Fruit fly (Drosophila melanogaster) whole organism, embryonic: Measurements from ENCODE around the gene lectin-24Db.

Experiments
- Adf1 ChIP-seq: fragments of 200-800 bp; sonication (Bioruptor generic); IDR thresholded peaks from 2 replicates; pipeline ENCODE4 v1.3.6; 2022; ENCODE audit warnings: missing biosample characterization, missing genetic modification characterization
- CG11560 ChIP-seq: fragments of 200-800 bp; sonication (Bioruptor generic); IDR thresholded peaks from 3 replicates; pipeline ENCODE4 v1.3.6; 2022; ENCODE audit warnings: missing biosample characterization, missing genetic modification characterization
- CG12104 ChIP-seq: fragments of 200-800 bp; sonication (Bioruptor generic); optimal IDR thresholded peaks from 3 replicates; lab custom pipeline; 2016; ENCODE audit warnings: missing biosample characterization, missing genetic modification characterization
- CG12299 ChIP-seq: fragments of 200-800 bp; sonication (Bioruptor generic); optimal IDR thresholded peaks from 2 replicates; lab custom pipeline; 2018; ENCODE audit warnings: missing biosample characterization, mild to moderate bottlenecking, missing genetic modification characterization
- CG12769 ChIP-seq: fragments of 200-800 bp; sonication (Bioruptor generic); optimal IDR thresholded peaks from 2 replicates; lab custom pipeline; 2019; ENCODE audit warnings: missing biosample characterization, mild to moderate bottlenecking, missing genetic modification characterization, moderate library complexity
- CG13287 ChIP-seq: fragments of 200-800 bp; sonication (Bioruptor generic); IDR thresholded peaks from 2 replicates; pipeline ENCODE4 v1.3.6; 2022; ENCODE audit warnings: missing biosample characterization, missing genetic modification characterization; ENCODE audit not compliant: partially characterized antibody
- CG13894 ChIP-seq: fragments of 200-800 bp; sonication (Bioruptor generic); optimal IDR thresholded peaks from 3 replicates; lab custom pipeline; 2018; ENCODE audit warnings: missing biosample characterization, mild to moderate bottlenecking, missing genetic modification characterization, moderate library complexity
- CG15479 ChIP-seq: fragments of 200-800 bp; sonication (Bioruptor generic); optimal IDR thresholded peaks from 3 replicates; lab custom pipeline; 2019; ENCODE audit warnings: missing biosample characterization, mild to moderate bottlenecking, missing genetic modification characterization, moderate library complexity
- CG17361 ChIP-seq: fragments of 200-800 bp; sonication (Bioruptor generic); IDR thresholded peaks from 3 replicates; pipeline ENCODE4 v1.3.6; 2022; ENCODE audit warnings: missing biosample characterization, missing genetic modification characterization
- CG1792 ChIP-seq: fragments of 200-800 bp; sonication (Bioruptor generic); optimal IDR thresholded peaks from 2 replicates; lab custom pipeline; 2016; ENCODE audit warnings: missing biosample characterization, missing genetic modification characterization
- CG30403 ChIP-seq: fragments of 200-800 bp; sonication (Bioruptor generic); optimal IDR thresholded peaks from 3 replicates; lab custom pipeline; 2016; ENCODE audit warnings: missing biosample characterization, missing genetic modification characterization
- CG31388 ChIP-seq: fragments of 200-800 bp; sonication (Bioruptor generic); optimal IDR thresholded peaks from 2 replicates; lab custom pipeline; 2016; ENCODE audit warnings: missing biosample characterization, missing genetic modification characterization
- CG7357 ChIP-seq: fragments of 200-800 bp; sonication (Bioruptor generic); IDR thresholded peaks from 3 replicates; pipeline ENCODE4 v1.3.6; 2022; ENCODE audit warnings: missing biosample characterization, missing genetic modification characterization
- CG7556 ChIP-seq: fragments of 200-800 bp; sonication (Bioruptor generic); optimal IDR thresholded peaks from 2 replicates; lab custom pipeline; 2017; ENCODE audit warnings: missing biosample characterization, mild to moderate bottlenecking, missing genetic modification characterization
- CG8765 ChIP-seq: fragments of 200-800 bp; sonication (Bioruptor generic); IDR thresholded peaks from 2 replicates; pipeline ENCODE4 v1.3.6; 2022; ENCODE audit warnings: missing biosample characterization, missing genetic modification characterization
- CrebB ChIP-seq: fragments of 200-800 bp; sonication (Bioruptor generic); optimal IDR thresholded peaks from 3 replicates; lab custom pipeline; 2018; ENCODE audit warnings: missing biosample characterization, mild to moderate bottlenecking, missing genetic modification characterization
- Deaf1 ChIP-seq: fragments of 200-800 bp; optimal IDR thresholded peaks from 3 replicates; lab custom pipeline; 2019; ENCODE audit warnings: missing biosample characterization, mild to moderate bottlenecking, missing genetic modification characterization, moderate library complexity
- E2f1 ChIP-seq: fragments of 200-800 bp; sonication (Bioruptor generic); IDR thresholded peaks from 2 replicates; pipeline ENCODE4 v1.3.6; 2022; ENCODE audit warnings: missing biosample characterization, missing genetic modification characterization
- Elba2 ChIP-seq: fragments of 200-800 bp; sonication (Bioruptor generic); optimal IDR thresholded peaks from 3 replicates; lab custom pipeline; 2016; ENCODE audit warnings: missing biosample characterization, missing genetic modification characterization
- Ets97D ChIP-seq: fragments of 200-800 bp; sonication (Bioruptor generic); optimal IDR thresholded peaks from 3 replicates; lab custom pipeline; 2016; ENCODE audit warnings: missing biosample characterization, missing genetic modification characterization
- Fer1 ChIP-seq: fragments of 200-800 bp; sonication (Bioruptor generic); optimal IDR thresholded peaks from 2 replicates; lab custom pipeline; 2017; ENCODE audit warnings: missing biosample characterization, mild to moderate bottlenecking, missing genetic modification characterization
- HLH3B ChIP-seq: fragments of 200-800 bp; sonication (Bioruptor generic); IDR thresholded peaks from 2 replicates; pipeline ENCODE4 v1.3.6; 2022; ENCODE audit warnings: missing biosample characterization, missing genetic modification characterization
- HLHmδ ChIP-seq: fragments of 200-800 bp; sonication (Bioruptor generic); optimal IDR thresholded peaks from 2 replicates; lab custom pipeline; 2018; ENCODE audit warnings: missing biosample characterization, mild to moderate bottlenecking, missing genetic modification characterization, moderate library complexity
- HmgD ChIP-seq: fragments of 200-800 bp; sonication (Bioruptor generic); optimal IDR thresholded peaks from 3 replicates; lab custom pipeline; 2016; ENCODE audit warnings: missing biosample characterization, missing genetic modification characterization
- HmgZ ChIP-seq: fragments of 200-800 bp; sonication (Bioruptor generic); optimal IDR thresholded peaks from 2 replicates; lab custom pipeline; 2018; ENCODE audit warnings: missing biosample characterization, mild to moderate bottlenecking, missing genetic modification characterization
- Jarid2 ChIP-seq: fragments of 200-800 bp; sonication (Bioruptor generic); optimal IDR thresholded peaks from 3 replicates; lab custom pipeline; 2017; ENCODE audit warnings: mild to moderate bottlenecking, missing biosample characterization, missing genetic modification reagents, missing genetic modification characterization
- Lhr ChIP-seq: fragments of 200-800 bp; sonication (Bioruptor generic); optimal IDR thresholded peaks from 3 replicates; lab custom pipeline; 2017; ENCODE audit warnings: mild to moderate bottlenecking, missing biosample characterization, missing genetic modification reagents, missing genetic modification characterization
- MBD-R2 ChIP-seq: fragments of 200-800 bp; sonication (Bioruptor generic); IDR thresholded peaks from 2 replicates; pipeline ENCODE4 v1.3.6; 2022; ENCODE audit warnings: missing biosample characterization, missing genetic modification characterization
- Oli ChIP-seq: fragments of 200-800 bp; sonication (Bioruptor generic); optimal IDR thresholded peaks from 2 replicates; lab custom pipeline; 2018; ENCODE audit warnings: missing biosample characterization, mild to moderate bottlenecking, missing genetic modification characterization, moderate library complexity
- Trl ChIP-seq, 3 experiments: fragments of >200 bp in 2 of 3; fragments of 200-800 bp in 1 of 3; sonication (Bioruptor generic) in 1 of 3; optimal IDR thresholded peaks; 2 replicates in 1 of 3; 3 replicates in 2 of 3; lab custom pipeline; 2016 to 2017; ENCODE audit warnings: missing biosample characterization in 1 of 3, missing genetic modification characterization in 1 of 3
- ara ChIP-seq: fragments of 200-800 bp; sonication (Bioruptor generic); IDR thresholded peaks from 2 replicates; pipeline ENCODE4 v1.3.6; 2022; ENCODE audit warnings: missing biosample characterization, missing genetic modification characterization
- bsh ChIP-seq, 2 experiments: fragments of 200-800 bp; sonication (Bioruptor generic); optimal IDR thresholded peaks; 2 replicates each; lab custom pipeline; 2017 to 2018; ENCODE audit warnings: mild to moderate bottlenecking in 2 of 2, missing biosample characterization in 2 of 2, missing genetic modification characterization in 2 of 2, moderate library complexity in 1 of 2
- chinmo ChIP-seq: fragments of 200-800 bp; sonication (Bioruptor generic); IDR thresholded peaks from 4 replicates; pipeline ENCODE4 v1.3.6; 2022; ENCODE audit warnings: missing biosample characterization, missing genetic modification characterization; ENCODE audit not compliant: partially characterized antibody
- danr ChIP-seq: fragments of 200-800 bp; sonication (Bioruptor generic); IDR thresholded peaks from 2 replicates; pipeline ENCODE4 v1.3.6; 2022; ENCODE audit warnings: missing biosample characterization, missing genetic modification characterization
- dmrt11E ChIP-seq: fragments of 200-800 bp; sonication (Bioruptor generic); optimal IDR thresholded peaks from 3 replicates; lab custom pipeline; 2018; ENCODE audit warnings: missing biosample characterization, mild to moderate bottlenecking, missing genetic modification characterization, moderate library complexity
- ems ChIP-seq: fragments of 200-800 bp; sonication (Bioruptor generic); optimal IDR thresholded peaks from 3 replicates; lab custom pipeline; 2016; ENCODE audit warnings: missing biosample characterization, missing genetic modification characterization
- esg ChIP-seq: fragments of 200-800 bp; sonication (Bioruptor generic); conservative IDR thresholded peaks from 2 replicates; pipeline ENCODE4 v1.3.6; 2022; ENCODE audit warnings: missing biosample characterization, missing genetic modification characterization
- fu2 ChIP-seq: fragments of 200-800 bp; sonication (Bioruptor generic); optimal IDR thresholded peaks from 2 replicates; lab custom pipeline; 2016; ENCODE audit warnings: missing biosample characterization, missing genetic modification characterization
- gce ChIP-seq: fragments of 200-800 bp; sonication (Bioruptor generic); IDR thresholded peaks from 3 replicates; pipeline ENCODE4 v1.3.6; 2022; ENCODE audit warnings: missing biosample characterization, missing genetic modification characterization
- hb ChIP-seq: fragments of 200-800 bp; sonication (Bioruptor generic); IDR thresholded peaks from 3 replicates; pipeline ENCODE4 v1.3.6; 2022; ENCODE audit warnings: missing biosample characterization, missing genetic modification characterization; ENCODE audit not compliant: partially characterized antibody
- hkb ChIP-seq, 2 experiments: fragments of 200-800 bp in 1 of 2; fragments of >200 bp in 1 of 2; sonication (Bioruptor generic) in 1 of 2; IDR thresholded peaks in 1 of 2; optimal IDR thresholded peaks in 1 of 2; 2 replicates each; pipeline versions ENCODE4 v1.3.6 to Lab custom; 2017 to 2022; ENCODE audit warnings: missing biosample characterization in 1 of 2, missing genetic modification characterization in 1 of 2
- hth ChIP-seq: fragments of >200 bp; optimal IDR thresholded peaks from 2 replicates; lab custom pipeline; 2017; ENCODE audit warnings: inconsistent platforms
- lmd ChIP-seq: fragments of 200-800 bp; sonication (Bioruptor generic); IDR thresholded peaks from 2 replicates; pipeline ENCODE4 v1.3.6; 2022; ENCODE audit warnings: missing biosample characterization, missing genetic modification characterization
- pros ChIP-seq: fragments of 200-800 bp; sonication (Bioruptor generic); optimal IDR thresholded peaks from 3 replicates; lab custom pipeline; 2019; ENCODE audit warnings: missing biosample characterization, mild to moderate bottlenecking, missing genetic modification characterization, moderate library complexity
- sna ChIP-seq: fragments of 200-800 bp; sonication (Bioruptor generic); IDR thresholded peaks from 2 replicates; pipeline ENCODE4 v1.3.6; 2022; ENCODE audit warnings: missing biosample characterization, missing genetic modification characterization; ENCODE audit not compliant: partially characterized antibody
- so ChIP-seq: fragments of 200-800 bp; sonication (Bioruptor generic); IDR thresholded peaks from 3 replicates; pipeline ENCODE4 v1.3.6; 2022; ENCODE audit warnings: missing biosample characterization, missing genetic modification characterization
- sqz ChIP-seq: fragments of 200-800 bp; sonication (Bioruptor generic); optimal IDR thresholded peaks from 3 replicates; lab custom pipeline; 2018; ENCODE audit warnings: missing biosample characterization, mild to moderate bottlenecking, missing genetic modification characterization
- vvl ChIP-seq: fragments of 200-800 bp; sonication (Bioruptor generic); IDR thresholded peaks from 2 replicates; pipeline ENCODE4 v1.3.6; 2022; ENCODE audit warnings: missing biosample characterization, missing genetic modification characterization
- wdn ChIP-seq: fragments of 200-800 bp; sonication (Bioruptor generic); IDR thresholded peaks from 2 replicates; pipeline ENCODE4 v1.3.6; 2022; ENCODE audit warnings: missing biosample characterization, missing genetic modification characterization
- z ChIP-seq: fragments of 200-800 bp; sonication (Bioruptor generic); IDR thresholded peaks from 3 replicates; pipeline ENCODE4 v1.3.6; 2022; ENCODE audit warnings: missing biosample characterization, missing genetic modification characterization

lectin-24Db gene

DNA sequence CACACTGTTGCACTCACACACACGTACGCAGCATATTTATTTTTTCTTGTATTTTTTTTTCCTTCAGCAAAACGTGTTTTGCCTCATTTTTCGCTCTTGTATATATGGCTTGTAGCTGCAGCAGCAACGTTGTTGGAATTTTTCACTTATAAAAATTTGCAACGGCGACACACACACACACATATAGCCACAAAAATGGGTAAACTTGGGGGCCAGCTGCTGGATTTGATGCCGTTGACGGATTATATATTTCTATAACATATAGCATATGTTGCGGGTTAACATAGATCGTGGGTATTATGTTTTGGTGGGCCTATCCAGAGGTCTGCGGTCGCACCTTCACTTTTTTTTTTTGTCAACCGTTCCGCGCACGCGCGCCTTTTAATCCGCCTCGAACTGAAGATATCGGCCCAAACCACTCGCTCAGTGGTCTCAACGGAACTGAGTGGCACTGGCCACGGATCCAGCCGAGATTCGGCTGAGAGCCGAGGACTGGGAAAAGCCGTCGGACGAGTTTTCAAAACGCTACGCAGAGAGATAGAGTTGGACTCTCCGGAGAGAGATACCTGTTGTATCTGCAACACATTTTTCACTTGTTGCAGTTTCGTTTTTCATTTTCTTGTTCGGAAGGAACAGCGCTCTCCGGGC is 33.6 kb downstream of the lectin-24Db start, which contains the start of gene ft (continued):
- TF ChIP-seq hth (lab: Kevin White, UChicago): no peak
- TF ChIP-seq HmgD (GFP tag; lab: Kevin White, UChicago): no peak
- peak; percentile 84 for TF ChIP-seq sqz
- no peak for TF ChIP-seq lmd
- no peak for TF ChIP-seq Elba2 (GFP tag; lab: Kevin White, UChicago)
- no peak for TF ChIP-seq esg (GFP tag; lab: Robert Waterston, UW)
- 0 out of 3 replicates have a peak, but pooled peaks have one; percentile 43 for TF ChIP-seq gce (GFP tag; lab: Robert Waterston, UW)
- TF ChIP-seq HLHmδ: peak; percentile 5
- no peak for TF ChIP-seq CG11560
- TF ChIP-seq Adf1 (GFP tag; lab: Robert Waterston, UW): no peak
- no peak for TF ChIP-seq pros (GFP tag; lab: Kevin White, UChicago)
- TF ChIP-seq CrebB (tag; lab: Kevin White, UChicago): no peak
- TF ChIP-seq chinmo (GFP tag; lab: Robert Waterston, UW): peak; percentile 58; the same call in 1 of the 4 replicates
- TF ChIP-seq CG13894 (tag; lab: Kevin White, UChicago): peak; percentile 35
- peak; percentile 45 for TF ChIP-seq Jarid2 (GFP tag; lab: Kevin White, UChicago)
- TF ChIP-seq CG13287 (GFP tag; lab: Robert Waterston, UW): no peak
- no peak for TF ChIP-seq CG7357
- TF ChIP-seq vvl (GFP tag; lab: Robert Waterston, UW): peak; percentile 46
- peak; percentile 86 for TF ChIP-seq z (GFP tag; lab: Robert Waterston, UW)
- TF ChIP-seq CG7556 (GFP tag; lab: Kevin White, UChicago): no peak
- no peak for TF ChIP-seq Ets97D (GFP tag; lab: Kevin White, UChicago)
- TF ChIP-seq CG31388 (GFP tag; lab: Kevin White, UChicago): no peak
- no peak for TF ChIP-seq CG12104
- no peak for TF ChIP-seq CG8765 (GFP tag; lab: Robert Waterston, UW)
- no peak for TF ChIP-seq so (GFP tag; lab: Robert Waterston, UW)
- peak; percentile 64 for TF ChIP-seq Deaf1 (tag; lab: Kevin White, UChicago)
- TF ChIP-seq bsh (GFP tag; optimal IDR thresholded peaks at IDR 0.05; lab: Kevin White, UChicago): no peak
- no peak for TF ChIP-seq CG12299 (tag; lab: Kevin White, UChicago)
- TF ChIP-seq HLH3B (GFP tag; lab: Robert Waterston, UW): no peak
- no peak for TF ChIP-seq dmrt11E (tag; lab: Kevin White, UChicago)
- no peak for TF ChIP-seq hkb (optimal IDR thresholded peaks at IDR 0.05; lab: Kevin White, UChicago)
- 0 out of 2 replicates have a peak, but pooled peaks have one; percentile 20 for TF ChIP-seq hkb (GFP tag; IDR thresholded peaks at IDR 0.05; lab: Robert Waterston, UW)
- TF ChIP-seq ara (GFP tag; lab: Robert Waterston, UW): 0 out of 2 replicates have a peak, but pooled peaks have one; percentile 38
- TF ChIP-seq danr (GFP tag; lab: Robert Waterston, UW): no peak
- peak; percentile 51 for TF ChIP-seq CG12769 (tag; lab: Kevin White, UChicago)
- no peak for TF ChIP-seq CG30403 (GFP tag; lab: Kevin White, UChicago)
- TF ChIP-seq Oli (tag; lab: Kevin White, UChicago): no peak
- TF ChIP-seq ems (GFP tag; lab: Kevin White, UChicago): no peak
- TF ChIP-seq Fer1: no peak
- no peak for TF ChIP-seq wdn (GFP tag; lab: Robert Waterston, UW)
- TF ChIP-seq HmgZ (tag; lab: Kevin White, UChicago): no peak
- TF ChIP-seq E2f1: no peak
- TF ChIP-seq fu2 (GFP tag; lab: Kevin White, UChicago): no peak
- TF ChIP-seq CG15479 (GFP tag; lab: Kevin White, UChicago): no peak
- no peak for TF ChIP-seq sna
- TF ChIP-seq hb (GFP tag; lab: Robert Waterston, UW): no peak
- no peak for TF ChIP-seq CG17361
- peak; percentile 32 to 61 for TF ChIP-seq Trl (optimal IDR thresholded peaks at IDR 0.05; lab: Kevin White, UChicago)
- no peak for TF ChIP-seq Trl (GFP tag; optimal IDR thresholded peaks at IDR 0.05; lab: Kevin White, UChicago)
- no peak for TF ChIP-seq MBD-R2
- no peak for TF ChIP-seq CG1792 (GFP tag; lab: Kevin White, UChicago)
- no peak for TF ChIP-seq Lhr (GFP tag; lab: Kevin White, UChicago)
